Worm (Caenorhabditis elegans) whole organism, L2 larva: ENCODE measurements around the gene hpo-12.
A peak's percentile ranks its signal among the peaks of the same experiment; 100 is the strongest.

ENCODE experiments used
- C34F6.9 ChIP-seq: fragments of 150-350 bp; optimal IDR thresholded peaks from 2 replicates; lab custom pipeline; 2014; ENCODE audit warnings: missing biosample characterization, missing genetic modification characterization
- F13H6.1 ChIP-seq: sonication (generic microtip); optimal IDR thresholded peaks from 2 replicates; lab custom pipeline; 2016; ENCODE audit warnings: missing genetic modification characterization, missing compliant biosample characterization
- Y55F3AM.14 ChIP-seq: fragments of 200-800 bp; sonication (Bioruptor generic); optimal IDR thresholded peaks from 2 replicates; lab custom pipeline; 2018; ENCODE audit warnings: mild to moderate bottlenecking, missing genetic modification characterization, missing compliant biosample characterization
- alr-1 ChIP-seq: fragments of 150-350 bp; optimal IDR thresholded peaks from 2 replicates; lab custom pipeline; 2014; ENCODE audit warnings: missing biosample characterization, missing genetic modification characterization
- ama-1 ChIP-seq: fragments of 150-350 bp; optimal IDR thresholded peaks from 2 replicates; lab custom pipeline; 2018; ENCODE audit warnings: inconsistent platforms
- blmp-1 ChIP-seq: sonication (generic microtip); optimal IDR thresholded peaks from 2 replicates; lab custom pipeline; 2017; ENCODE audit warnings: missing genetic modification characterization, mild to moderate bottlenecking, missing compliant biosample characterization, antibody characterized with exemption, moderate library complexity; ENCODE audit not compliant: insufficient read depth
- ceh-16 ChIP-seq: fragments of 150-350 bp; optimal IDR thresholded peaks from 2 replicates; lab custom pipeline; 2014; ENCODE audit warnings: missing biosample characterization, missing genetic modification characterization
- ceh-82 ChIP-seq: fragments of 150-350 bp; optimal IDR thresholded peaks from 2 replicates; lab custom pipeline; 2014; ENCODE audit warnings: missing biosample characterization, missing genetic modification characterization
- crh-2 ChIP-seq: sonication (generic microtip); optimal IDR thresholded peaks from 2 replicates; lab custom pipeline; 2017; ENCODE audit warnings: missing biosample characterization, missing genetic modification characterization
- dmd-4 ChIP-seq: sonication (generic microtip); optimal IDR thresholded peaks from 2 replicates; lab custom pipeline; 2017; ENCODE audit warnings: missing biosample characterization, missing genetic modification characterization
- elt-1 ChIP-seq: fragments of 150-350 bp; optimal IDR thresholded peaks from 2 replicates; lab custom pipeline; 2014; ENCODE audit warnings: missing biosample characterization, missing genetic modification characterization
- elt-3 ChIP-seq: sonication (generic microtip); optimal IDR thresholded peaks from 2 replicates; lab custom pipeline; 2017; ENCODE audit warnings: missing biosample characterization, missing genetic modification characterization
- fos-1 ChIP-seq: fragments of 150-350 bp; optimal IDR thresholded peaks from 2 replicates; lab custom pipeline; 2014; ENCODE audit warnings: missing biosample characterization, missing genetic modification characterization
- gmeb-1 ChIP-seq: fragments of 150-350 bp; optimal IDR thresholded peaks from 2 replicates; lab custom pipeline; 2014; ENCODE audit warnings: missing biosample characterization, missing genetic modification characterization
- lin-11 ChIP-seq: fragments of 150-350 bp; sonication (generic microtip); optimal IDR thresholded peaks from 2 replicates; lab custom pipeline; 2014; ENCODE audit warnings: missing biosample characterization, missing genetic modification characterization, inconsistent platforms, mixed read lengths
- lin-13 ChIP-seq: fragments of 150-350 bp; optimal IDR thresholded peaks from 2 replicates; lab custom pipeline; 2014; ENCODE audit warnings: missing biosample characterization, missing genetic modification reagents, missing genetic modification characterization
- lsy-2 ChIP-seq, 2 experiments: fragments of 150-350 bp in 1 of 2; sonication (generic microtip) in 1 of 2; optimal IDR thresholded peaks; 2 replicates each; lab custom pipeline; 2014 to 2017; ENCODE audit warnings: missing biosample characterization in 2 of 2, missing genetic modification characterization in 2 of 2
- mab-5 ChIP-seq: fragments of 150-350 bp; optimal IDR thresholded peaks from 2 replicates; lab custom pipeline; 2014; ENCODE audit warnings: missing biosample characterization, missing genetic modification characterization
- mdl-1 ChIP-seq, 2 experiments: fragments of 150-350 bp in 1 of 2; sonication (generic microtip) in 1 of 2; optimal IDR thresholded peaks; 2 replicates each; lab custom pipeline; 2017; ENCODE audit warnings: missing biosample characterization in 2 of 2, missing genetic modification characterization in 2 of 2
- nhr-11 ChIP-seq: fragments of 150-350 bp; optimal IDR thresholded peaks from 2 replicates; lab custom pipeline; 2014; ENCODE audit warnings: missing biosample characterization, missing genetic modification characterization
- nhr-12 ChIP-seq: fragments of 150-350 bp; optimal IDR thresholded peaks from 2 replicates; lab custom pipeline; 2014; ENCODE audit warnings: missing biosample characterization, missing genetic modification characterization
- nhr-129 ChIP-seq: fragments of 150-350 bp; optimal IDR thresholded peaks from 2 replicates; lab custom pipeline; 2014; ENCODE audit warnings: missing biosample characterization, missing genetic modification characterization
- nhr-237 ChIP-seq: fragments of 150-350 bp; optimal IDR thresholded peaks from 2 replicates; lab custom pipeline; 2014; ENCODE audit warnings: missing biosample characterization, missing genetic modification characterization
- nhr-25 ChIP-seq: fragments of 150-350 bp; sonication (generic microtip); optimal IDR thresholded peaks from 3 replicates; lab custom pipeline; 2014; ENCODE audit warnings: missing biosample characterization, missing genetic modification characterization
- nhr-6 ChIP-seq: fragments of 150-350 bp; optimal IDR thresholded peaks from 2 replicates; lab custom pipeline; 2014; ENCODE audit warnings: missing biosample characterization, missing genetic modification characterization
- nhr-77 ChIP-seq: fragments of 150-350 bp; optimal IDR thresholded peaks from 2 replicates; lab custom pipeline; 2014; ENCODE audit warnings: missing biosample characterization, missing genetic modification characterization
- peb-1 ChIP-seq: fragments of 150-350 bp; optimal IDR thresholded peaks from 2 replicates; lab custom pipeline; 2014; ENCODE audit warnings: missing biosample characterization, missing genetic modification characterization
- sem-4 ChIP-seq: fragments of 150-350 bp; optimal IDR thresholded peaks from 2 replicates; lab custom pipeline; 2014; ENCODE audit warnings: missing biosample characterization, missing genetic modification reagents, missing genetic modification characterization
- sma-3 ChIP-seq: sonication (generic microtip); optimal IDR thresholded peaks from 2 replicates; lab custom pipeline; 2016; ENCODE audit warnings: missing genetic modification reagents, missing genetic modification characterization, missing compliant biosample characterization
- unc-62 ChIP-seq: fragments of 150-350 bp; optimal IDR thresholded peaks from 2 replicates; lab custom pipeline; 2014; ENCODE audit warnings: missing biosample characterization, missing genetic modification reagents, missing genetic modification characterization
- zag-1 ChIP-seq: fragments of 150-350 bp; optimal IDR thresholded peaks from 2 replicates; lab custom pipeline; 2014; ENCODE audit warnings: missing biosample characterization, missing genetic modification characterization
- ztf-11 ChIP-seq: sonication (generic microtip); optimal IDR thresholded peaks from 2 replicates; lab custom pipeline; 2017; ENCODE audit warnings: missing biosample characterization, missing genetic modification characterization
- ztf-4 ChIP-seq: fragments of 150-350 bp; optimal IDR thresholded peaks from 2 replicates; lab custom pipeline; 2014; ENCODE audit warnings: missing biosample characterization, missing genetic modification characterization

The hpo-12 gene

DNA sequence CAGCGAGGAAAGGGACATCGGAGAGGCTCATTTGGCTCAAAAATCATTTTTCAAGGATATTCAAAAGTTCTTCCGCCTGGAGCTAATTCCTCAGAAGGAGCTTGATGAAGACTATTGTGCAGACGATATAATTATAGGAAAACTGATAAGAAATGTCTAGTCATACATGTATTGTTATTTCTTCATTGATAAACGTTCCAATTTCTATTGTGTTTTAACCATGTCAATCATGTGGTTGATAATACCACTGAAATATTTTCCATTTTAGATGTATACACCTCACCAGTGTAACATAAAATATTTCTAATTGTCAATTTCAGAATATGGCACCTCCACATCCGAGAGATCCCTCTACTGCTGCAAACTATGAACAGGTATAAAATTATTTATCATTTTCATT is 3.6 kb upstream of the hpo-12 start, which contains the start of gene ltah-1.1:
TSS of gene ltah-1.1 (plus strand) at position 283 of the 400 bp plus-strand sequence.
- TF ChIP-seq nhr-129 (peak; percentile 20), mab-5 (tag; lab: Kevin White, UChicago) (no peak), C34F6.9 (tag; lab: Kevin White, UChicago) (no peak)

DNA sequence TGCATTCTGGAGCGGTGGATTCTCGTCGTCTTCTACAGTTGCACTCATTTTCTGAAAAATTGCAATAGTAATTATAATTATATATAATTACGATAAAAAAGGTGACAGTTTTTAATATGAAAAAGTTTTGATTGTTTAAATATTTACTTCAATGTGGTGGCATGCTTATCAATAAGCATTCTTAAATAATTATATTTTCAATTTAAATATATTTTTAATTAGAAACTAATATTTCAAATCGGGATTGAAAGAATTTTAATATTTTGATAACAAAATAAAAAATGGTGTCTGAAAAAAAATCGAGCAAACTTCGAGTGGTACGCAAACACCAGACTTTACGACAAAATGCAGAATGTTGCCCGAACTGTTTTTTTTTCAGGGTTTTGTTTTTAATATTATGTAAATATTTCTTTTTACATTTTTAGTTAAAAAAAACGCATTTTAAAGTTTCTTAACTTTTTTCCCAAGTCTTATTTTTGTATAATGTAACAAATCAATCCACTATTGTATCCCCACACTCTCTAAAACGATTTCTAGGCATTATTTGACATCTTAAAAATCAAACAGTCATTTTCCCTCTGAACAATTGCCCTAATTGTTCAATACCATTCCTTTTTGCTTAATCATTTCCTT is 700 bp upstream of the hpo-12 start, which contains the start of the genes C42C1.12 and C42C1.19:
TSS of gene C42C1.12 (minus strand) at position 51 of the 633 bp plus-strand sequence.
TSS of gene C42C1.19 (plus strand) at position 583 of the 633 bp plus-strand sequence.
- no peak for TF ChIP-seq lin-13 (GFP tag; lab: Kevin White, UChicago)
- no peak for TF ChIP-seq dmd-4
- TF ChIP-seq nhr-129: no peak
- TF ChIP-seq elt-3: no peak
- TF ChIP-seq lsy-2 (tag; optimal IDR thresholded peaks at IDR 0.05; lab: Kevin White, UChicago): peak; percentile 6 to 64
- no peak for TF ChIP-seq nhr-11 (tag; lab: Kevin White, UChicago)
- no peak for TF ChIP-seq mdl-1 (tag; optimal IDR thresholded peaks at IDR 0.05; lab: Kevin White, UChicago)
- TF ChIP-seq C34F6.9 (tag; lab: Kevin White, UChicago): peak; percentile 56
- no peak for TF ChIP-seq ceh-16 (tag; lab: Kevin White, UChicago)
- TF ChIP-seq nhr-77 (tag; lab: Kevin White, UChicago): no peak
- TF ChIP-seq ztf-4: no peak
- no peak for TF ChIP-seq Y55F3AM.14
- TF ChIP-seq zag-1 (tag; lab: Kevin White, UChicago): no peak
- TF ChIP-seq elt-1 (tag; lab: Kevin White, UChicago): no peak

DNA sequence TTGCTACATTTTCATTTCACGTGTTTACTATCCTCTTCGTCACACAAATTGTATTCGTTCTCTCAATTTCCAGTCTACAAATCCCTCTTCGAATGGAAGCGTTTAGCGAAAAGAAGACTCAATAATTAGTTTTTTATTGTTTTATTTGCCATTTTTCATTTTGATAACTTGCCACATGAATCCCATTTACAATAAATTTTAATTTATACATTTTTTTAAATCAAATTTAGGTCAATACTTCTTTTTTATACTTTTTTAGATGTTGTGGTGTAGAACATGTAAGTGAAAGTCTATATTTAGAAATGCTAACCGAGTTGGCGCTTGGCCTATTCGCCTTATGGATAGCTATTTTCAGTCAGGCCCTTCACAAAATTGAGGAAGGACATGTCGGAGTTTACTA is 4.7 kb downstream of the hpo-12 start, which contains the start of gene erl-1:
TSS of gene erl-1 (plus strand) at position 301 of the 400 bp plus-strand sequence.
- TF ChIP-seq mdl-1 (tag; optimal IDR thresholded peaks at IDR 0.05; lab: Kevin White, UChicago) (no peak), ztf-4 (no peak)

DNA sequence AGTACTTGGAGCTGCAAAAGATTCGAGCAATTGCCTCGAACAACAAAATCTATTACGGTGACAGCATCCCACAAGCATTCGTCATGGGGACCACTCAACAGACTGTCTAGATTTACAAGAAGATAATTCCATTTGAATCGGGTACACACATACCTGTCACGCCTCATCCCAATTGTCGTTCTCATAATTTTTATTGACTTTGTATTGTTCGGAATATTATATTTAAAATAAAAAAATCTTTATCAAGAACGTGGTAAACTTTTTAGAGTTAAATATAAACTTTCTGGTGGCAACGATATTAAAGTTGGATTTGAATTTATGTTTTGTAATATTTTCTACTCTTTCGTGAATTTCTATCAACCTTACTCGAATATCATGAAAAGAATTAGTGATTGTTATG is 6.2 kb downstream of the hpo-12 start, which contains the start of gene C42C1.9:
TSS of gene C42C1.9 (plus strand) at position 301 of the 400 bp plus-strand sequence.
- TF ChIP-seq F13H6.1 (tag; lab: Kevin White, UChicago) (no peak), ceh-82 (no peak), lsy-2 (tag; optimal IDR thresholded peaks at IDR 0.05; lab: Kevin White, UChicago) (no peak), nhr-25 (tag; lab: Kevin White, UChicago) (no peak), dmd-4 (no peak), sma-3 (GFP tag; lab: Kevin White, UChicago) (no peak)
- TF ChIP-seq, all 48 proteins: peak for 0

DNA sequence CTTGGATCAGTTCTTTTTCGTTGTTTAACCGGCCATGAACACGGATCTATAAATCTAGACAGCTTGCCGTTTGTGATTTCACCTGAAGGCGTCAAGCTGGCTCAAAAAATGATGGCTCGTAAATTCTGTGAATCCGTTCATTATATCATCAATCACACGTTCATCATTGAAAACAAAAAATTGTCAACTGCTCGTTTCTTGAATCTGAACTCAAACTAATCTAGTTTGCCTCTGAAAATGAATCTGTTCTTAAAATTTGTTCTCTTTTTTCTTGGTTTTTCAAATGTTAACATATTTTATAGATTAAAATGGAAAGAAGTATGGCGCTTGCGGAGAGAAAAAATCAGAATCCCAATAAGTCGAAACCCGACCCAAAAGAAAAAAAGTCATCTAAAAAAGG is 7.8 kb downstream of the hpo-12 start, which contains the start of gene C42C1.8:
TSS of gene C42C1.8 (plus strand) at position 301 of the 400 bp plus-strand sequence.
- TF ChIP-seq crh-2 (tag; lab: Kevin White, UChicago): no peak
- TF ChIP-seq nhr-237 (tag; lab: Kevin White, UChicago): no peak
- no peak for TF ChIP-seq Y55F3AM.14
- no peak for TF ChIP-seq mdl-1 (tag; optimal IDR thresholded peaks at IDR 0.05; lab: Kevin White, UChicago)
- TF ChIP-seq sem-4: no peak
- no peak for TF ChIP-seq C34F6.9 (tag; lab: Kevin White, UChicago)
- TF ChIP-seq lin-11: no peak
- no peak for TF ChIP-seq alr-1 (tag; lab: Kevin White, UChicago)
- TF ChIP-seq elt-1 (tag; lab: Kevin White, UChicago): no peak
- no peak for TF ChIP-seq zag-1 (tag; lab: Kevin White, UChicago)
- TF ChIP-seq blmp-1: no peak
- no peak for TF ChIP-seq peb-1 (tag; lab: Kevin White, UChicago)
- TF ChIP-seq nhr-25 (tag; lab: Kevin White, UChicago): no peak

DNA sequence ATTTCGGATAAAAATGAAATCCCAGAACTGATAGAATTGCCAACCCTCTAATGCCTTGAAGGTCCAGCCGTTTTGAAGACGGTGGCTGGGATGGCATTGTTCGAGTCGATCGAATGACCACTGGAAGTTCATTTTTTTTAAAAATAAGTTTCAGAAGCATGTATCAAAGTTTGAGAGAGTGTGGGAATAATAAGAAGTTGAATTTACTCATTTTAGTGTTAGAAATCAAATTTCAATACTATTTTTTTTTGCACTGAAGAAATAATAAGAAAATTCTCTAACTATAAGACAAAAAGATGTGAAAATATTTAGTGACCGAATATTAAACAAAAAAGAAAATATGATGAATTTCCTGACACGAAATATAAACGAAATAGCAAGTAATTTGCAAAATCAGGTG is 18.2 kb downstream of the hpo-12 start, which contains the start of gene oac-59:
TSS of gene oac-59 (minus strand) at position 101 of the 400 bp plus-strand sequence.
- TF ChIP-seq gmeb-1 (tag; lab: Kevin White, UChicago) (no peak), fos-1 (tag; lab: Kevin White, UChicago) (no peak)
- TF ChIP-seq, all 48 proteins: peak for 0

DNA sequence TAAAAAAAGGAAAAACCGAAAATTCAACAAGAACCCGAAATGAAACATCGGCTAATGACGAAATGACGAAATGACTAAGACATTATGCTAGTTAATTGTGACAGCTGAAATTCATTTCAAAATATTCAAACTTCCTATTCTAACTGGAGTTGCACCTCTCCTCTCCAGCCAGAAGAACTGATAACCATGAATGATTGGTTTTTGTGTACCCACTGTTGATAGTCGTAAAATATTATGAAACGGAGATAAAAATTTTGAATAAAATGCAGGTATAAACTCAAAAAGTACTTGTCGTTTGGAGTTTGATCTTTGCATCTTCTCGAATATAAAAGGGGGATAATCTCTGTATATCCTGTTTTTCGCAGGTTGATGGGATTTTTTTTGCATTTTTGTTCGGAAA is 19.9 kb downstream of the hpo-12 start:
- TF ChIP-seq fos-1 (tag; lab: Kevin White, UChicago): peak; percentile 60
- no peak for TF ChIP-seq nhr-6
- no peak for TF ChIP-seq ztf-11
- TF ChIP-seq ama-1 (lab: Kevin White, UChicago): no peak
- TF ChIP-seq nhr-12 (tag; lab: Kevin White, UChicago): no peak
- no peak for TF ChIP-seq unc-62 (GFP tag; lab: Kevin White, UChicago)
